Worm (Caenorhabditis elegans) whole organism, L3 larva: ENCODE measurements around the gene T01H3.5.

Experiments
- R02D3.7 ChIP-seq: fragments of 150-350 bp; optimal IDR thresholded peaks from 2 replicates; lab custom pipeline; 2014; ENCODE audit warnings: missing biosample characterization, missing genetic modification characterization
- ZK546.5 ChIP-seq: sonication (generic microtip); optimal IDR thresholded peaks from 2 replicates; lab custom pipeline; 2017; ENCODE audit warnings: missing biosample characterization, missing genetic modification characterization
- aly-2 ChIP-seq: fragments of 150-350 bp; optimal IDR thresholded peaks from 2 replicates; lab custom pipeline; 2014; ENCODE audit warnings: missing biosample characterization, missing genetic modification characterization
- ama-1 ChIP-seq: fragments of 150-350 bp; optimal IDR thresholded peaks from 2 replicates; lab custom pipeline; 2018
- ceh-16 ChIP-seq: sonication (generic microtip); optimal IDR thresholded peaks from 2 replicates; lab custom pipeline; 2017; ENCODE audit warnings: missing biosample characterization, missing genetic modification characterization
- ceh-82 ChIP-seq: fragments of 150-350 bp; optimal IDR thresholded peaks from 2 replicates; lab custom pipeline; 2014; ENCODE audit warnings: missing biosample characterization, missing genetic modification characterization
- daf-12 ChIP-seq: fragments of 150-350 bp; optimal IDR thresholded peaks from 2 replicates; lab custom pipeline; 2014; ENCODE audit warnings: missing biosample characterization, missing genetic modification reagents, missing genetic modification characterization
- egl-5 ChIP-seq: fragments of 150-350 bp; optimal IDR thresholded peaks from 2 replicates; lab custom pipeline; 2017; ENCODE audit warnings: missing biosample characterization, missing genetic modification reagents, missing genetic modification characterization, inconsistent platforms
- elt-1 ChIP-seq: fragments of 150-350 bp; optimal IDR thresholded peaks from 2 replicates; lab custom pipeline; 2014; ENCODE audit warnings: missing biosample characterization, missing genetic modification characterization
- elt-2 ChIP-seq: sonication (generic microtip); optimal IDR thresholded peaks from 2 replicates; lab custom pipeline; 2016; ENCODE audit warnings: missing genetic modification reagents, mild to moderate bottlenecking, missing genetic modification characterization, missing compliant biosample characterization
- elt-3 ChIP-seq, 3 experiments: fragments of 150-350 bp in 1 of 3; sonication (generic microtip) in 2 of 3; optimal IDR thresholded peaks; 2 replicates in 2 of 3; 4 replicates in 1 of 3; lab custom pipeline; 2014 to 2017; ENCODE audit warnings: missing biosample characterization in 3 of 3, missing genetic modification characterization in 3 of 3
- fkh-10 ChIP-seq: sonication (generic microtip); optimal IDR thresholded peaks from 2 replicates; lab custom pipeline; 2017; ENCODE audit warnings: missing biosample characterization, missing genetic modification reagents, missing genetic modification characterization
- fkh-2 ChIP-seq: fragments of 150-350 bp; optimal IDR thresholded peaks from 2 replicates; lab custom pipeline; 2014; ENCODE audit warnings: missing biosample characterization, missing genetic modification reagents, missing genetic modification characterization
- fos-1 ChIP-seq: fragments of 150-350 bp; optimal IDR thresholded peaks from 2 replicates; lab custom pipeline; 2014; ENCODE audit warnings: missing biosample characterization, missing genetic modification characterization
- hmg-11 ChIP-seq: sonication (generic microtip); optimal IDR thresholded peaks from 2 replicates; lab custom pipeline; 2016; ENCODE audit warnings: missing genetic modification characterization, missing compliant biosample characterization
- lin-15B ChIP-seq: fragments of 150-350 bp; optimal IDR thresholded peaks from 2 replicates; lab custom pipeline; 2014; ENCODE audit warnings: missing biosample characterization, missing genetic modification characterization
- lin-39 ChIP-seq: fragments of 150-350 bp; optimal IDR thresholded peaks from 2 replicates; lab custom pipeline; 2018; ENCODE audit warnings: missing biosample characterization, missing genetic modification reagents, missing genetic modification characterization
- lsy-12 ChIP-seq: sonication (generic microtip); optimal IDR thresholded peaks from 2 replicates; lab custom pipeline; 2016; ENCODE audit warnings: mild to moderate bottlenecking, missing genetic modification characterization, missing compliant biosample characterization
- mml-1 ChIP-seq: fragments of 150-350 bp; sonication (generic microtip); optimal IDR thresholded peaks from 3 replicates; lab custom pipeline; 2014; ENCODE audit warnings: missing biosample characterization, missing genetic modification characterization
- nfya-1 ChIP-seq: sonication (generic microtip); optimal IDR thresholded peaks from 2 replicates; lab custom pipeline; 2017; ENCODE audit warnings: missing genetic modification characterization, mild to moderate bottlenecking, missing compliant biosample characterization, antibody characterized with exemption, moderate library complexity; ENCODE audit not compliant: insufficient read depth
- nhr-11 ChIP-seq: fragments of 150-350 bp; optimal IDR thresholded peaks from 2 replicates; lab custom pipeline; 2014; ENCODE audit warnings: missing biosample characterization, missing genetic modification characterization
- nhr-12 ChIP-seq: fragments of 150-350 bp; optimal IDR thresholded peaks from 2 replicates; lab custom pipeline; 2014; ENCODE audit warnings: missing biosample characterization, missing genetic modification characterization
- nhr-23 ChIP-seq: fragments of 150-350 bp; optimal IDR thresholded peaks from 2 replicates; lab custom pipeline; 2014; ENCODE audit warnings: missing biosample characterization, missing genetic modification reagents, missing genetic modification characterization
- nhr-237 ChIP-seq: fragments of 150-350 bp; optimal IDR thresholded peaks from 2 replicates; lab custom pipeline; 2014; ENCODE audit warnings: missing biosample characterization, missing genetic modification characterization
- nhr-25 ChIP-seq: sonication (generic microtip); optimal IDR thresholded peaks from 2 replicates; lab custom pipeline; 2017; ENCODE audit warnings: missing biosample characterization, missing genetic modification characterization
- nhr-28 ChIP-seq: fragments of 150-350 bp; optimal IDR thresholded peaks from 2 replicates; lab custom pipeline; 2014; ENCODE audit warnings: missing biosample characterization, missing genetic modification characterization
- nhr-43 ChIP-seq: sonication (generic microtip); optimal IDR thresholded peaks from 2 replicates; lab custom pipeline; 2016; ENCODE audit warnings: mild to moderate bottlenecking, missing genetic modification characterization, missing compliant biosample characterization; ENCODE audit not compliant: poor library complexity, severe bottlenecking
- nhr-77 ChIP-seq: fragments of 150-350 bp; optimal IDR thresholded peaks from 2 replicates; lab custom pipeline; 2014; ENCODE audit warnings: missing biosample characterization, missing genetic modification characterization
- pha-4 ChIP-seq: fragments of 150-350 bp; optimal IDR thresholded peaks from 2 replicates; lab custom pipeline; 2014; ENCODE audit warnings: missing biosample characterization, missing genetic modification reagents, missing genetic modification characterization
- snpc-4 ChIP-seq: fragments of 150-350 bp; optimal IDR thresholded peaks from 2 replicates; lab custom pipeline; 2014; ENCODE audit warnings: missing biosample characterization, missing genetic modification characterization
- tbx-2 ChIP-seq: sonication (generic microtip); optimal IDR thresholded peaks from 2 replicates; lab custom pipeline; 2016; ENCODE audit warnings: mild to moderate bottlenecking, missing genetic modification characterization, missing compliant biosample characterization
- unc-39 ChIP-seq: sonication (generic microtip); optimal IDR thresholded peaks from 4 replicates; lab custom pipeline; 2017; ENCODE audit warnings: missing biosample characterization, missing genetic modification characterization
- zag-1 ChIP-seq: fragments of 150-350 bp; optimal IDR thresholded peaks from 2 replicates; lab custom pipeline; 2014; ENCODE audit warnings: missing biosample characterization, missing genetic modification characterization
- ztf-11 ChIP-seq: fragments of 150-350 bp; optimal IDR thresholded peaks from 2 replicates; lab custom pipeline; 2014; ENCODE audit warnings: missing biosample characterization, missing genetic modification characterization
- ztf-4 ChIP-seq: fragments of 150-350 bp; optimal IDR thresholded peaks from 2 replicates; lab custom pipeline; 2014; ENCODE audit warnings: missing biosample characterization, missing genetic modification characterization

The T01H3.5 gene

DNA sequence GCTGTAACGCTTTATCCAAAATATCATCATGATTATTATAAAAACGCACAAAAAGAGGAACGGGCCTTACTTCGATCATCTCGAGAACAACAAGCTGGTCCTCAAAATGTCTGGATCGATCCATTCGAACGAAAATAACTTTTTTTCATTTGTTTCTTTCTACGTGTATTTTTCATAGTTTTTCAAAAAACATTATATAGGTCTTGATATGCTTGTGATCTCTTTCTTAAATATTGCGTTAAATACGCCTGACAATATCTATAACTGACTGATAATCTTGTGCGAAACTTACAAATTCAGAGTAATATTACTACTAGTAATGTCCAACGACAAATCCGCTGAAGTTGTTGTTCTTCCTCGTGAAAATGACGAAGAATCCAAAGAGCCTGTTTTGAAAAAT is 21.3 kb upstream of the T01H3.5 start, which contains the start of gene sds-22:
TSS of gene sds-22 (plus strand) at position 301 of the 400 bp plus-strand sequence.
- TF ChIP-seq ZK546.5 (tag; lab: Kevin White, UChicago) (no peak), nhr-28 (tag; lab: Kevin White, UChicago) (no peak), daf-12 (tag; lab: Kevin White, UChicago) (no peak), nhr-23 (tag; lab: Kevin White, UChicago) (no peak), nhr-43 (tag; lab: Kevin White, UChicago) (no peak)
- TF ChIP-seq, all 47 proteins: peak for 0

DNA sequence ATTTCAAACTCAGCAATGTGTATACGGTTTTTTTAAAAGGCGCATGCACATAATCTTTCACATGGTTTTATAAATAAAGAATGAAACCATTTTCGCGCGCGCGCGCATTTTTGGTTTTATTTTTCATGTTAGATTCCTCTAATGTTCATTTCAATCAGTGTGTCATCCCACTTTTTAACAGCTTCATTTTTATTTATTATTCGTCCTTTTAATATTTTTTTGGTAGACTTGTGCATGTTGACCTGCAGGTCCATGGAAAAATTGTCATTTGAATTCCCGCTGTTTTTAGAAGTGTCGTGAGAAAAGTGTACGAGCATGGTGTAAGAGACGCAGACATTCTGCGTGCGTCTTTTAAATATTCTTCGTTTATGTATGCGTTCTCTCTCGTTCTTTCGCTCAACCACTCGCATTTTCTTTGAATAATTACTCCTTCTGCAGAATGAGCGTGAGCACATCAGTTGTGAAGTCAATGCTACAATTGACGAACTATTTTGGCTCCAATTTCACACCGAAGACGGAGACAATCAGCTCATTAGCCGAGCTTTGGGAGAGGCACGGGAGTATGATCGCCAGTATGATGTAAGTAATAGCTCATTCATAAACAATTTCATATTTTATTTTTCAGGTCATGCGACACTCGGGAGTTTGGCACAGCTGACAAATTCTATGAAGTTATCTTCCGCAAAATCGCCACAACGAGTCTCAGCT is 19.0 kb upstream of the T01H3.5 start, which contains the start of gene lin-5:
TSS of gene lin-5 (plus strand) at position 354 of the 708 bp plus-strand sequence.
- no peak for TF ChIP-seq nhr-237
- TF ChIP-seq nfya-1 (tag; lab: Kevin White, UChicago) = peak; percentile 67
- peak; percentile 5 for TF ChIP-seq elt-2 (tag; lab: Kevin White, UChicago)
- no peak for TF ChIP-seq ceh-82 (tag; lab: Kevin White, UChicago)
- peak; percentile 19 for TF ChIP-seq nhr-25 (tag; lab: Kevin White, UChicago)
- peak; percentile 79 for TF ChIP-seq lin-15B (tag; lab: Kevin White, UChicago)
- no peak for TF ChIP-seq unc-39 (tag; lab: Kevin White, UChicago)
- peak; percentile 57 for TF ChIP-seq pha-4
- TF ChIP-seq egl-5 (tag; lab: Kevin White, UChicago) = peak; percentile 54
- TF ChIP-seq snpc-4 (tag; lab: Kevin White, UChicago) = peak; percentile 59
- TF ChIP-seq lin-39 (tag; lab: Kevin White, UChicago) = peak; percentile 64
- peak; percentile 57 for TF ChIP-seq hmg-11 (tag; lab: Kevin White, UChicago)

DNA sequence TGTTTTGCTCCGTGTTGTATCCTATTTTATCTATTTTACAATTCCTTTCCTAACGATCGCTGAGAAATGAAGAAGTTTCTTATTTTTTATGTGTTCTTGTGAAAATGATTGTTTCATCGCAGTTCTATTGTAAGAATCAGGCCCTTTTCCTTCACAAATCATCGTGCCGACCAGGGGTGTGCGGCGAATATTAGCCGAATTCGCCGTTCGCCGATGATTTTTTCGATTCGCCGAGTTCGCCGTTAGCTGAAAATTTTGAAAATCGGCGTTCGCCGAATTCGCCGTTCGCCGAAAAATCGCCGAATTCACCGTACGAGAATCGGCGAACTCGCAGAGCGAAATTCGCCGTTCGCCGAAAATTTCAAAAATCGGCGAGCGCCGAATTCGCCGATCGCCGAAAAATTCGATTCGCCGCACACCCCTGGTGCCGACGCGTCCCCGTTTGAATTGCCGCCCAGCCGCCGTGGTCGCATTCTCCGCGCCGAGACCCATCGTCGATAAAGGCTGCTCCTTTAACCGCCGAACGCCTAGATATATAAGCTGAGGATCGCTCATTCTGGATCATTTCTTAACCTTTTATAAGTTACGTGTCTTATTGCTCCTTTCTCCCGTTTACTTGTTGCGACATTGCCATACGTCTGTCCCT is 15.8 kb upstream of the T01H3.5 start:
- TF ChIP-seq ama-1 (lab: Kevin White, UChicago) = no peak
- no peak for TF ChIP-seq fkh-10
- TF ChIP-seq lin-15B (tag; lab: Kevin White, UChicago) = peak; percentile 48
- TF ChIP-seq tbx-2 (tag; lab: Kevin White, UChicago) = no peak

DNA sequence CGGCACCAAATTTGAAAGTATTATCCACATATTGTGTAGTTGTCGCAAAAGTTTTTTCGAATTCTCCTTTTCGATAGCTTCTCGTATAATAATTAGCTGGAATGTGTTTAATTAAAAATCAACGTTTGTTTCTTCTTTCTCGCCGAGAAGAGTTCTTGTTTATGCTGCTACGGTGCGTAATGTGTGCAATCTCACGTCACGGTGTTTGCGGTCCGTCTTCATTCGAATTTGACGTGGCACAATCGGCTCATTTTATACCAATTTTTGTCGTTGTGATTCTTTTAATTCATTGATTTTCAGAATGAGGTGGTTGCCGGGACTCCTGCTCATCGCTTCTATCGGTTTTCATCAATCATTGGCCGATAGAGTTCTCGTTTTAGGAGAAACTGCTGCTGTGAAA is 15.2 kb upstream of the T01H3.5 start, which contains the start of gene ostb-1:
TSS of gene ostb-1 (plus strand) at position 301 of the 400 bp plus-strand sequence.
- no peak for TF ChIP-seq nhr-11 (tag; lab: Kevin White, UChicago)
- peak; percentile 56 for TF ChIP-seq pha-4
- no peak for TF ChIP-seq lsy-12 (tag; lab: Kevin White, UChicago)
- peak; percentile 81 for TF ChIP-seq nfya-1 (tag; lab: Kevin White, UChicago)
- no peak for TF ChIP-seq nhr-237
- TF ChIP-seq R02D3.7 (tag; lab: Kevin White, UChicago) = no peak
- TF ChIP-seq elt-3 (tag; optimal IDR thresholded peaks at IDR 0.05; lab: Kevin White, UChicago) = no peak
- no peak for TF ChIP-seq elt-1 (tag; lab: Kevin White, UChicago)
- TF ChIP-seq hmg-11 (tag; lab: Kevin White, UChicago) = no peak

DNA sequence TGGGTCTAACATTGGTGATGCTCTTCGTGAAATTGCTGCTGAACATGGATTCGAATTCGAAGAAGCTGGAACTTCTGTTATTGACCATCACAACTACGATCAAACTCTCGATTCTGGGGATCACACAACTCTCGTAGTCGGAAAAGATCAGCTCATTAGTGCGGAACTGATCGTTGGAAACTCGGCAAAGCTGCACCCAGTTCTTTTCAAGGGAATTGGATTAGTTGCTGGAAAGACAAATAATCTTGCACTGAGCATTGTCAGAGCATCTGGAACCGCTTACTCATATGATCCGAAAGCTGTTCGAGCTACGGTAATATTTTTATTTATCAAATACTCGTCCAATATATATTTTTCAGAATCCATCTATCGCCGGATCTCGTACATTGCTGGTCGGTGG is 14.5 kb upstream of the T01H3.5 start:
- TF ChIP-seq zag-1 (tag; lab: Kevin White, UChicago) = no peak
- TF ChIP-seq fkh-2 (tag; lab: Kevin White, UChicago) = no peak
- TF ChIP-seq aly-2 (tag; lab: Kevin White, UChicago) = no peak
- no peak for TF ChIP-seq ama-1 (lab: Kevin White, UChicago)
- TF ChIP-seq ceh-16 = no peak
- no peak for TF ChIP-seq fos-1 (tag; lab: Kevin White, UChicago)
- no peak for TF ChIP-seq snpc-4 (tag; lab: Kevin White, UChicago)

DNA sequence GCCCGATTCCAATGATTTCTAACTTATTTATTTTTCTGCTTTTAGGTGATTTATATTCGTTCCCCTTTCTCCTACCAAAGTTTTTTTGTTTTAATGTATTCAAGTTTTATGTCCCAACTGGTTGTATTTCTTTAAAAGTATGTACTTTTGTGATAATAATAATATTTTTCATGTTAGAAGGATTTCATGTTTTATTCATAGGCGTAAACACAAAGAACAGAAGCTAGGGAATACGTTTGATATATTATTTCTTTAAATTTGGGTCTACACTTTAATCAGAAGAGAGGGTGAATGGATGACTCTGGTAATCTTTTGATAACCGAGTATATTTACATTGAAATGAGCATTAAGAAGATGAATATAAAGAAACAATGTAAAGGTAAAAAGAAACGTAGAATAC is 13.3 kb upstream of the T01H3.5 start:
- TF ChIP-seq nhr-12 (tag; lab: Kevin White, UChicago) = no peak
- no peak for TF ChIP-seq mml-1 (tag; lab: Kevin White, UChicago)
- no peak for TF ChIP-seq lin-15B (tag; lab: Kevin White, UChicago)
- no peak for TF ChIP-seq ztf-11
- no peak for TF ChIP-seq daf-12 (tag; lab: Kevin White, UChicago)
- no peak for TF ChIP-seq nhr-77 (tag; lab: Kevin White, UChicago)
- no peak for TF ChIP-seq ama-1 (lab: Kevin White, UChicago)
- TF ChIP-seq egl-5 (tag; lab: Kevin White, UChicago) = no peak
- TF ChIP-seq pha-4 = no peak
- TF ChIP-seq ztf-4 = no peak
- no peak for TF ChIP-seq ceh-82 (tag; lab: Kevin White, UChicago)
